1 fruit fly cellular context compared by ENCODE assay signal in genomic region chr3R:16986181-16987074, dm6.
A peak's percentile ranks its signal among the peaks of the same experiment; 100 is the strongest.
TF ChIP-seq lines count a peak whose summit lies in the region.

No protein-coding gene starts in this region.

TF ChIP-seq in whole organism, embryonic, 481 proteins besides CTCF, POLR2A, EP300 and RAD21 (continued from another document and continues in another):
- peak; percentile 92 for TF ChIP-seq vfl (GFP tag; optimal IDR thresholded peaks at IDR 0.05; lab: Kevin White, UChicago)
- TF ChIP-seq cwo (GFP tag; optimal IDR thresholded peaks at IDR 0.05; lab: Kevin White, UChicago): peak; percentile 97
- peak; percentile 52 for TF ChIP-seq CG6654 (GFP tag; optimal IDR thresholded peaks at IDR 0.05; lab: Kevin White, UChicago)
- peak; percentile 92 for TF ChIP-seq Usf (GFP tag; optimal IDR thresholded peaks at IDR 0.05; lab: Kevin White, UChicago)
- peak; percentile 99 for TF ChIP-seq Rfx (GFP tag; IDR thresholded peaks at IDR 0.05; lab: Robert Waterston, UW)
- TF ChIP-seq ash1 (GFP tag; optimal IDR thresholded peaks at IDR 0.05; lab: Kevin White, UChicago): peak; percentile 92
- TF ChIP-seq CG4854 (GFP tag; optimal IDR thresholded peaks at IDR 0.05; lab: Kevin White, UChicago): peak; percentile 88
- TF ChIP-seq z (GFP tag; IDR thresholded peaks at IDR 0.05; lab: Robert Waterston, UW): peak; percentile 88
- peak; percentile 92 for TF ChIP-seq CoRest (tag; optimal IDR thresholded peaks at IDR 0.05; lab: Kevin White, UChicago)
- TF ChIP-seq toy (GFP tag; IDR thresholded peaks at IDR 0.05; lab: Robert Waterston, UW): peak; percentile 94
- peak; percentile 77 for TF ChIP-seq phol (tag; optimal IDR thresholded peaks at IDR 0.05; lab: Kevin White, UChicago)
- peak; percentile 87 for TF ChIP-seq Hr3 (GFP tag; optimal IDR thresholded peaks at IDR 0.05; lab: Kevin White, UChicago)
- peak; percentile 91 for TF ChIP-seq klu (GFP tag; IDR thresholded peaks at IDR 0.05; lab: Robert Waterston, UW)
- TF ChIP-seq exex (tag; optimal IDR thresholded peaks at IDR 0.05; lab: Kevin White, UChicago): peak; percentile 96
- peak; percentile 98 for TF ChIP-seq CG7786 (GFP tag; optimal IDR thresholded peaks at IDR 0.05; lab: Kevin White, UChicago)
- peak; percentile 91 for TF ChIP-seq CG13424 (tag; optimal IDR thresholded peaks at IDR 0.05; lab: Kevin White, UChicago)
- TF ChIP-seq CG11723 (GFP tag; optimal IDR thresholded peaks at IDR 0.05; lab: Kevin White, UChicago): peak; percentile 91
- TF ChIP-seq psq (GFP tag; optimal IDR thresholded peaks at IDR 0.05; lab: Kevin White, UChicago): peak; percentile 31
- peak; percentile 86 for TF ChIP-seq CG3726 (GFP tag; IDR thresholded peaks at IDR 0.05; lab: Robert Waterston, UW)
- TF ChIP-seq CG13775 (GFP tag; optimal IDR thresholded peaks at IDR 0.05; lab: Kevin White, UChicago): peak; percentile 83
- no peak for TF ChIP-seq Gsc (GFP tag; IDR thresholded peaks at IDR 0.05; lab: Robert Waterston, UW)
- peak; percentile 97 for TF ChIP-seq CG15269 (tag; optimal IDR thresholded peaks at IDR 0.05; lab: Kevin White, UChicago)
- peak; percentile 91 for TF ChIP-seq Mad (GFP tag; optimal IDR thresholded peaks at IDR 0.05; lab: Kevin White, UChicago)
- TF ChIP-seq CG11560 (tag; IDR thresholded peaks at IDR 0.05; lab: Robert Waterston, UW): peak; percentile 88
- peak; percentile 95 for TF ChIP-seq Oaz (GFP tag; IDR thresholded peaks at IDR 0.05; lab: Robert Waterston, UW)
- peak; percentile 12 for TF ChIP-seq CG9797 (GFP tag; optimal IDR thresholded peaks at IDR 0.05; lab: Kevin White, UChicago)
- peak; percentile 78 for TF ChIP-seq CG15479 (GFP tag; optimal IDR thresholded peaks at IDR 0.05; lab: Kevin White, UChicago)
- TF ChIP-seq CG4404 (GFP tag; IDR thresholded peaks at IDR 0.05; lab: Robert Waterston, UW): peak; percentile 95
- peak; percentile 90 for TF ChIP-seq slp2 (GFP tag; optimal IDR thresholded peaks at IDR 0.05; lab: Kevin White, UChicago)
- peak; percentile 96 for TF ChIP-seq CG7839 (tag; optimal IDR thresholded peaks at IDR 0.05; lab: Kevin White, UChicago)
- TF ChIP-seq H15 (GFP tag; IDR thresholded peaks at IDR 0.05; lab: Robert Waterston, UW): peak; percentile 92
- TF ChIP-seq nerfin-2 (GFP tag; IDR thresholded peaks at IDR 0.05; lab: Robert Waterston, UW; ENCODE audit: partially characterized antibody): no peak
- TF ChIP-seq pb (GFP tag; optimal IDR thresholded peaks at IDR 0.05; lab: Kevin White, UChicago): peak; percentile 90
- TF ChIP-seq CG4360 (GFP tag; IDR thresholded peaks at IDR 0.05; lab: Robert Waterston, UW): peak; percentile 63
- TF ChIP-seq CG34224 (GFP tag; IDR thresholded peaks at IDR 0.05; lab: Robert Waterston, UW; ENCODE audit: partially characterized antibody): no peak
- TF ChIP-seq CG7987 (GFP tag; optimal IDR thresholded peaks at IDR 0.05; lab: Kevin White, UChicago): peak; percentile 94
- TF ChIP-seq CG18011 (GFP tag; optimal IDR thresholded peaks at IDR 0.05; lab: Kevin White, UChicago): peak; percentile 75
- peak; percentile 48 for TF ChIP-seq CG10431 (GFP tag; optimal IDR thresholded peaks at IDR 0.05; lab: Kevin White, UChicago)
- peak; percentile 83 for TF ChIP-seq Max (GFP tag; optimal IDR thresholded peaks at IDR 0.05; lab: Kevin White, UChicago)
- TF ChIP-seq Sry-δ (GFP tag; optimal IDR thresholded peaks at IDR 0.05; lab: Kevin White, UChicago): peak; percentile 56
- peak; percentile 93 for TF ChIP-seq CG12071 (GFP tag; optimal IDR thresholded peaks at IDR 0.05; lab: Kevin White, UChicago)
- TF ChIP-seq bcd (GFP tag; optimal IDR thresholded peaks at IDR 0.05; lab: Kevin White, UChicago): peak; percentile 93
- TF ChIP-seq CG8388 (GFP tag; optimal IDR thresholded peaks at IDR 0.05; lab: Kevin White, UChicago): peak; percentile 63
- TF ChIP-seq zf30C (GFP tag; optimal IDR thresholded peaks at IDR 0.05; lab: Kevin White, UChicago): peak; percentile 68
- peak; percentile 99 for TF ChIP-seq CG2120 (GFP tag; optimal IDR thresholded peaks at IDR 0.05; lab: Kevin White, UChicago)
- TF ChIP-seq jumu (GFP tag; optimal IDR thresholded peaks at IDR 0.05; lab: Kevin White, UChicago): peak; percentile 94
- peak; percentile 84 for TF ChIP-seq Bdp1 (GFP tag; optimal IDR thresholded peaks at IDR 0.05; lab: Kevin White, UChicago)
- peak; percentile 88 for TF ChIP-seq chn (GFP tag; optimal IDR thresholded peaks at IDR 0.05; lab: Kevin White, UChicago)
- no peak for TF ChIP-seq Spps (tag; optimal IDR thresholded peaks at IDR 0.05; lab: Kevin White, UChicago)
- TF ChIP-seq Hr51 (GFP tag; optimal IDR thresholded peaks at IDR 0.05; lab: Kevin White, UChicago): peak; percentile 88 to 91
- no peak for TF ChIP-seq sna (GFP tag; IDR thresholded peaks at IDR 0.05; lab: Robert Waterston, UW; ENCODE audit: partially characterized antibody)
- no peak for TF ChIP-seq unc-4 (GFP tag; IDR thresholded peaks at IDR 0.05; lab: Robert Waterston, UW; ENCODE audit: partially characterized antibody)
- TF ChIP-seq B-H1 (GFP tag; IDR thresholded peaks at IDR 0.05; lab: Robert Waterston, UW): peak; percentile 93
- TF ChIP-seq bowl (GFP tag; IDR thresholded peaks at IDR 0.05; lab: Robert Waterston, UW): peak; percentile 93
- peak; percentile 99 for TF ChIP-seq grau (tag; optimal IDR thresholded peaks at IDR 0.05; lab: Kevin White, UChicago)
- peak; percentile 95 for TF ChIP-seq CG14050 (GFP tag; IDR thresholded peaks at IDR 0.05; lab: Robert Waterston, UW)
- TF ChIP-seq CG10321 (GFP tag; IDR thresholded peaks at IDR 0.05; lab: Robert Waterston, UW): peak; percentile 80
- peak; percentile 93 for TF ChIP-seq CrebB (tag; optimal IDR thresholded peaks at IDR 0.05; lab: Kevin White, UChicago)
- TF ChIP-seq lola (GFP tag; optimal IDR thresholded peaks at IDR 0.05; lab: Kevin White, UChicago): peak in 1 of 3 experiments; percentile 35
- TF ChIP-seq Bgb (GFP tag; IDR thresholded peaks at IDR 0.05; lab: Robert Waterston, UW; ENCODE audit: partially characterized antibody): 0 out of 2 replicates have a peak, but pooled peaks have one; percentile 14
- TF ChIP-seq nom (GFP tag; optimal IDR thresholded peaks at IDR 0.05; lab: Kevin White, UChicago): peak; percentile 72
- TF ChIP-seq CG9932 (GFP tag; IDR thresholded peaks at IDR 0.05; lab: Robert Waterston, UW): peak; percentile 99
- peak; percentile 85 for TF ChIP-seq da (GFP tag; optimal IDR thresholded peaks at IDR 0.05; lab: Kevin White, UChicago)
- TF ChIP-seq HmgD (GFP tag; optimal IDR thresholded peaks at IDR 0.05; lab: Kevin White, UChicago): peak; percentile 88
- TF ChIP-seq wek (GFP tag; optimal IDR thresholded peaks at IDR 0.05; lab: Kevin White, UChicago): peak; percentile 78
- TF ChIP-seq CG10209 (GFP tag; optimal IDR thresholded peaks at IDR 0.05; lab: Kevin White, UChicago): peak; percentile 93
- peak; percentile 83 for TF ChIP-seq NC2α (GFP tag; optimal IDR thresholded peaks at IDR 0.05; lab: Kevin White, UChicago)
- peak; percentile 91; the same call in 2 of the 3 replicates for TF ChIP-seq sr (GFP tag; IDR thresholded peaks at IDR 0.05; lab: Robert Waterston, UW)
- peak; percentile 54 for TF ChIP-seq CG17802 (tag; optimal IDR thresholded peaks at IDR 0.05; lab: Kevin White, UChicago)
- no peak for TF ChIP-seq prd (optimal IDR thresholded peaks at IDR 0.05; lab: Kevin White, UChicago)
- peak; percentile 97 for TF ChIP-seq prd (GFP tag; IDR thresholded peaks at IDR 0.05; lab: Robert Waterston, UW)
- peak; percentile 93 for TF ChIP-seq Xbp1 (GFP tag; optimal IDR thresholded peaks at IDR 0.05; lab: Kevin White, UChicago)
- TF ChIP-seq CG2129 (GFP tag; IDR thresholded peaks at IDR 0.05; lab: Robert Waterston, UW; ENCODE audit: partially characterized antibody): no peak
- TF ChIP-seq BEAF-32 (GFP tag; optimal IDR thresholded peaks at IDR 0.05; lab: Kevin White, UChicago): peak; percentile 20
- TF ChIP-seq vvl (GFP tag; IDR thresholded peaks at IDR 0.05; lab: Robert Waterston, UW): peak; percentile 97
- peak; percentile 10 for TF ChIP-seq ac (GFP tag; optimal IDR thresholded peaks at IDR 0.05; lab: Kevin White, UChicago)
- TF ChIP-seq dimm (GFP tag; IDR thresholded peaks at IDR 0.05; lab: Robert Waterston, UW): peak; percentile 95
- TF ChIP-seq stwl (tag; optimal IDR thresholded peaks at IDR 0.05; lab: Kevin White, UChicago): no peak
- TF ChIP-seq CG12236 (GFP tag; optimal IDR thresholded peaks at IDR 0.05; lab: Kevin White, UChicago): peak; percentile 72
- peak; percentile 85 for TF ChIP-seq kay (GFP tag; optimal IDR thresholded peaks at IDR 0.05; lab: Kevin White, UChicago)
- peak; percentile 86 for TF ChIP-seq CG3838 (GFP tag; optimal IDR thresholded peaks at IDR 0.05; lab: Kevin White, UChicago)
- peak; percentile 85 for TF ChIP-seq CG4328 (GFP tag; optimal IDR thresholded peaks at IDR 0.05; lab: Kevin White, UChicago)
- TF ChIP-seq wdn (GFP tag; IDR thresholded peaks at IDR 0.05; lab: Robert Waterston, UW): peak; percentile 98
- peak; percentile 86 for TF ChIP-seq ems (GFP tag; optimal IDR thresholded peaks at IDR 0.05; lab: Kevin White, UChicago)
- TF ChIP-seq oc (tag; optimal IDR thresholded peaks at IDR 0.05; lab: Kevin White, UChicago): peak; percentile 81
- TF ChIP-seq CG6791 (GFP tag; IDR thresholded peaks at IDR 0.05; lab: Robert Waterston, UW; ENCODE audit: partially characterized antibody): 0 out of 3 replicates have a peak, but pooled peaks have one; percentile 34
- TF ChIP-seq Kr (GFP tag; optimal IDR thresholded peaks at IDR 0.05; lab: Kevin White, UChicago): no peak
- TF ChIP-seq CG8281 (tag; optimal IDR thresholded peaks at IDR 0.05; lab: Kevin White, UChicago): peak; percentile 92
- no peak for TF ChIP-seq usp (GFP tag; optimal IDR thresholded peaks at IDR 0.05; lab: Kevin White, UChicago)
- TF ChIP-seq tin (GFP tag; optimal IDR thresholded peaks at IDR 0.05; lab: Kevin White, UChicago): peak; percentile 85
- peak; percentile 96 for TF ChIP-seq CG6175 (GFP tag; IDR thresholded peaks at IDR 0.05; lab: Robert Waterston, UW)
- TF ChIP-seq CG30403 (GFP tag; optimal IDR thresholded peaks at IDR 0.05; lab: Kevin White, UChicago): peak; percentile 91
- TF ChIP-seq H2.0 (GFP tag; IDR thresholded peaks at IDR 0.05; lab: Robert Waterston, UW): peak; percentile 96
- TF ChIP-seq CG7556 (GFP tag; optimal IDR thresholded peaks at IDR 0.05; lab: Kevin White, UChicago): peak; percentile 89
- no peak for TF ChIP-seq Opbp (GFP tag; IDR thresholded peaks at IDR 0.05; lab: Robert Waterston, UW; ENCODE audit: partially characterized antibody)
- TF ChIP-seq unpg (GFP tag; optimal IDR thresholded peaks at IDR 0.05; lab: Kevin White, UChicago): peak; percentile 91
- TF ChIP-seq lilli (GFP tag; optimal IDR thresholded peaks at IDR 0.05; lab: Kevin White, UChicago): peak; percentile 98
- peak; percentile 97 for TF ChIP-seq HLH54F (GFP tag; optimal IDR thresholded peaks at IDR 0.05; lab: Kevin White, UChicago)
- peak; percentile 89 for TF ChIP-seq CG33213 (GFP tag; optimal IDR thresholded peaks at IDR 0.05; lab: Kevin White, UChicago)
- TF ChIP-seq CG17829 (tag; optimal IDR thresholded peaks at IDR 0.05; lab: Kevin White, UChicago): peak; percentile 73
- TF ChIP-seq D19A (tag; optimal IDR thresholded peaks at IDR 0.05; lab: Kevin White, UChicago): peak; percentile 60
- peak; percentile 86 for TF ChIP-seq CG30431 (GFP tag; optimal IDR thresholded peaks at IDR 0.05; lab: Kevin White, UChicago)
- TF ChIP-seq CG2875 (GFP tag; optimal IDR thresholded peaks at IDR 0.05; lab: Kevin White, UChicago): peak; percentile 47
- peak; percentile 97 for TF ChIP-seq CG11247 (GFP tag; IDR thresholded peaks at IDR 0.05; lab: Robert Waterston, UW)
- TF ChIP-seq Atf3 (GFP tag; optimal IDR thresholded peaks at IDR 0.05; lab: Kevin White, UChicago): peak; percentile 87
- TF ChIP-seq corto (GFP tag; optimal IDR thresholded peaks at IDR 0.05; lab: Kevin White, UChicago): peak; percentile 70
- peak; percentile 11 for TF ChIP-seq gfzf (GFP tag; optimal IDR thresholded peaks at IDR 0.05; lab: Kevin White, UChicago)
- no peak for TF ChIP-seq CG14860 (GFP tag; IDR thresholded peaks at IDR 0.05; lab: Robert Waterston, UW; ENCODE audit: partially characterized antibody)
- peak; percentile 78 for TF ChIP-seq CG2712 (tag; optimal IDR thresholded peaks at IDR 0.05; lab: Kevin White, UChicago)
- peak; percentile 12 for TF ChIP-seq CG15073 (GFP tag; optimal IDR thresholded peaks at IDR 0.05; lab: Kevin White, UChicago)
- TF ChIP-seq p53 (GFP tag; optimal IDR thresholded peaks at IDR 0.05; lab: Kevin White, UChicago): peak; percentile 83
- peak; percentile 85 for TF ChIP-seq CG10147 (GFP tag; optimal IDR thresholded peaks at IDR 0.05; lab: Kevin White, UChicago)
- peak; percentile 98 for TF ChIP-seq mam (GFP tag; optimal IDR thresholded peaks at IDR 0.05; lab: Kevin White, UChicago)
- peak; percentile 89 for TF ChIP-seq odd (GFP tag; optimal IDR thresholded peaks at IDR 0.05; lab: Kevin White, UChicago)
- TF ChIP-seq Dip2 (GFP tag; IDR thresholded peaks at IDR 0.05; lab: Robert Waterston, UW): peak; percentile 47; the same call in 1 of the 2 replicates
- peak; percentile 97 for TF ChIP-seq Mrtf (GFP tag; IDR thresholded peaks at IDR 0.05; lab: Robert Waterston, UW)
- no peak for TF ChIP-seq knrl (GFP tag; IDR thresholded peaks at IDR 0.05; lab: Robert Waterston, UW; ENCODE audit: partially characterized antibody)
- no peak for TF ChIP-seq Lpt (GFP tag; optimal IDR thresholded peaks at IDR 0.05; lab: Kevin White, UChicago)
- TF ChIP-seq GATAe (GFP tag; conservative IDR thresholded peaks at IDR 0.05; lab: Robert Waterston, UW): peak; percentile 95
- peak; percentile 94 for TF ChIP-seq CG12659 (GFP tag; optimal IDR thresholded peaks at IDR 0.05; lab: Kevin White, UChicago)
- TF ChIP-seq CG17568 (GFP tag; optimal IDR thresholded peaks at IDR 0.05; lab: Kevin White, UChicago): peak; percentile 86
- TF ChIP-seq pan (optimal IDR thresholded peaks at IDR 0.05; lab: Kevin White, UChicago): no peak
- peak in 1 of 2 experiments; percentile 96 for TF ChIP-seq pan (GFP tag; optimal IDR thresholded peaks at IDR 0.05 in 1 of 2, IDR thresholded peaks at IDR 0.05 in 1 of 2)
- peak; percentile 96 for TF ChIP-seq Taf1 (GFP tag; IDR thresholded peaks at IDR 0.05; lab: Robert Waterston, UW)
- TF ChIP-seq CG11085 (GFP tag; IDR thresholded peaks at IDR 0.05; lab: Robert Waterston, UW): peak; percentile 95
- peak; percentile 94 for TF ChIP-seq CG32772 (GFP tag; IDR thresholded peaks at IDR 0.05; lab: Robert Waterston, UW)
- peak; percentile 89 for TF ChIP-seq CG6813 (GFP tag; optimal IDR thresholded peaks at IDR 0.05; lab: Kevin White, UChicago)
- peak; percentile 95 for TF ChIP-seq CG4730 (GFP tag; IDR thresholded peaks at IDR 0.05; lab: Robert Waterston, UW)
- TF ChIP-seq CG14965 (GFP tag; optimal IDR thresholded peaks at IDR 0.05; lab: Kevin White, UChicago; ENCODE audit: borderline replicate concordance): peak; percentile 54
- peak; percentile 37 for TF ChIP-seq pfk (GFP tag; optimal IDR thresholded peaks at IDR 0.05; lab: Kevin White, UChicago)
